Worm (Caenorhabditis elegans) whole organism, young adult: Measurements from ENCODE around the gene T01C4.8.

Experiments
- B0035.1 ChIP-seq: sonication (generic microtip); optimal IDR thresholded peaks from 2 replicates; lab custom pipeline; 2016; ENCODE audit warnings: missing genetic modification characterization, mild to moderate bottlenecking, missing compliant biosample characterization, missing genotype, missing genetic modification reagents
- B0261.1 ChIP-seq: sonication (generic microtip); optimal IDR thresholded peaks from 2 replicates; lab custom pipeline; 2016; ENCODE audit warnings: mild to moderate bottlenecking, missing genetic modification characterization, moderate library complexity, missing compliant biosample characterization
- C06A6.2 ChIP-seq: fragments of 200-800 bp; sonication (Bioruptor generic); conservative IDR thresholded peaks from 2 replicates; pipeline ENCODE4 v1.3.6; 2022; ENCODE audit warnings: missing genetic modification characterization, missing compliant biosample characterization
- F23B12.7 ChIP-seq: sonication (generic microtip); optimal IDR thresholded peaks from 2 replicates; lab custom pipeline; 2017; ENCODE audit warnings: missing genetic modification characterization, mild to moderate bottlenecking, missing compliant biosample characterization, antibody characterized with exemption, moderate library complexity; ENCODE audit not compliant: insufficient read depth
- F33H1.4 ChIP-seq: fragments of 200-800 bp; sonication (Bioruptor generic); IDR thresholded peaks from 2 replicates; pipeline ENCODE4 v1.3.6; 2022; ENCODE audit warnings: missing genetic modification reagents, missing genetic modification characterization, missing compliant biosample characterization
- F39B2.1 ChIP-seq: fragments of 200-800 bp; sonication (Bioruptor generic); IDR thresholded peaks from 2 replicates; pipeline ENCODE4 v1.3.6; 2022; ENCODE audit warnings: missing genetic modification reagents, missing genetic modification characterization, missing compliant biosample characterization
- K12H6.12 ChIP-seq: fragments of 200-800 bp; sonication (Bioruptor generic); optimal IDR thresholded peaks from 2 replicates; lab custom pipeline; 2018; ENCODE audit warnings: mild to moderate bottlenecking, missing genetic modification characterization, missing compliant biosample characterization
- akir-1 ChIP-seq: fragments of 200-800 bp; sonication (Bioruptor generic); optimal IDR thresholded peaks from 2 replicates; lab custom pipeline; 2018; ENCODE audit warnings: mild to moderate bottlenecking, missing genetic modification characterization, moderate library complexity, missing compliant biosample characterization
- ama-1 ChIP-seq, 3 experiments: fragments of 150-350 bp in 1 of 3; sonication (generic microtip) in 2 of 3; optimal IDR thresholded peaks; 2 replicates each; lab custom pipeline; 2014 to 2018; ENCODE audit warnings: missing biosample characterization in 2 of 3, missing genetic modification characterization in 2 of 3, missing genetic modification reagents in 2 of 3
- athp-1 ChIP-seq: sonication (generic microtip); optimal IDR thresholded peaks from 2 replicates; lab custom pipeline; 2017; ENCODE audit warnings: mild to moderate bottlenecking, missing genetic modification characterization, missing compliant biosample characterization
- bed-2 ChIP-seq: fragments of 200-800 bp; sonication (Bioruptor generic); IDR thresholded peaks from 2 replicates; pipeline ENCODE4 v1.3.6; 2022; ENCODE audit warnings: missing genetic modification reagents, missing genetic modification characterization, missing compliant biosample characterization
- ceh-79 ChIP-seq: sonication (generic microtip); optimal IDR thresholded peaks from 2 replicates; lab custom pipeline; 2017; ENCODE audit warnings: mild to moderate bottlenecking, missing genetic modification characterization, missing compliant biosample characterization
- chd-7 ChIP-seq: sonication (generic microtip); optimal IDR thresholded peaks from 2 replicates; lab custom pipeline; 2016; ENCODE audit warnings: mild to moderate bottlenecking, missing genetic modification characterization, moderate library complexity, missing compliant biosample characterization
- dpff-1 ChIP-seq: sonication (generic microtip); optimal IDR thresholded peaks from 2 replicates; lab custom pipeline; 2017; ENCODE audit warnings: mild to moderate bottlenecking, missing genetic modification characterization, missing compliant biosample characterization
- ets-4 ChIP-seq: fragments of 200-800 bp; sonication (Bioruptor generic); optimal IDR thresholded peaks from 2 replicates; lab custom pipeline; 2018; ENCODE audit warnings: mild to moderate bottlenecking, missing genetic modification characterization, missing compliant biosample characterization
- hmg-1.2 ChIP-seq: fragments of 200-800 bp; sonication (Bioruptor generic); IDR thresholded peaks from 2 replicates; pipeline ENCODE4 v1.3.6; 2022; ENCODE audit warnings: missing genetic modification reagents, missing genetic modification characterization, missing compliant biosample characterization
- hsf-1 ChIP-seq: fragments of 200-800 bp; sonication (Bioruptor generic); IDR thresholded peaks from 2 replicates; pipeline ENCODE4 v1.3.6; 2022; ENCODE audit warnings: missing genetic modification reagents, missing genetic modification characterization, missing compliant biosample characterization
- lin-40 ChIP-seq: sonication (generic microtip); optimal IDR thresholded peaks from 2 replicates; lab custom pipeline; 2016; ENCODE audit warnings: missing genetic modification characterization, mild to moderate bottlenecking, missing compliant biosample characterization, missing genotype, missing genetic modification reagents
- madf-8 ChIP-seq: fragments of 200-800 bp; sonication (Bioruptor generic); conservative IDR thresholded peaks from 2 replicates; pipeline ENCODE4 v1.3.6; 2022; ENCODE audit warnings: missing genetic modification reagents, missing genetic modification characterization, missing compliant biosample characterization
- mes-4 ChIP-seq: sonication (generic microtip); optimal IDR thresholded peaks from 2 replicates; lab custom pipeline; 2016; ENCODE audit warnings: missing genotype, missing genetic modification characterization, missing compliant biosample characterization
- nfya-1 ChIP-seq: sonication (generic microtip); optimal IDR thresholded peaks from 2 replicates; lab custom pipeline; 2017; ENCODE audit warnings: antibody characterized with exemption, missing compliant biosample characterization, missing genetic modification characterization, borderline replicate concordance; ENCODE audit not compliant: insufficient read depth
- nhr-179 ChIP-seq: sonication (generic microtip); optimal IDR thresholded peaks from 2 replicates; lab custom pipeline; 2016; ENCODE audit warnings: mild to moderate bottlenecking, missing genetic modification characterization, missing compliant biosample characterization
- nhr-90 ChIP-seq: sonication (generic microtip); optimal IDR thresholded peaks from 2 replicates; lab custom pipeline; 2016; ENCODE audit warnings: missing genotype, mild to moderate bottlenecking, missing genetic modification characterization, missing compliant biosample characterization
- pha-4 ChIP-seq: fragments of 150-350 bp; sonication (generic microtip); optimal IDR thresholded peaks from 2 replicates; lab custom pipeline; 2014; ENCODE audit warnings: missing biosample characterization, missing genetic modification reagents, missing genetic modification characterization
- rcor-1 ChIP-seq: fragments of 200-800 bp; sonication (Bioruptor generic); IDR thresholded peaks from 2 replicates; pipeline ENCODE4 v1.3.6; 2022; ENCODE audit warnings: missing genetic modification reagents, missing genetic modification characterization, missing compliant biosample characterization
- repo-1 ChIP-seq: sonication (generic microtip); optimal IDR thresholded peaks from 2 replicates; lab custom pipeline; 2017; ENCODE audit warnings: mild to moderate bottlenecking, missing genetic modification characterization, missing compliant biosample characterization
- sdz-38 ChIP-seq: sonication (generic microtip); optimal IDR thresholded peaks from 2 replicates; lab custom pipeline; 2016; ENCODE audit warnings: missing genotype, missing genetic modification characterization, missing compliant biosample characterization
- snpc-3.4 ChIP-seq: sonication (generic microtip); optimal IDR thresholded peaks from 2 replicates; lab custom pipeline; 2017; ENCODE audit warnings: missing genetic modification characterization, mild to moderate bottlenecking, missing compliant biosample characterization, antibody characterized with exemption, moderate library complexity, missing genotype, missing genetic modification reagents
- tbp1 ChIP-seq: fragments of 200-800 bp; sonication (Bioruptor generic); optimal IDR thresholded peaks from 2 replicates; lab custom pipeline; 2018; ENCODE audit warnings: mild to moderate bottlenecking, missing genetic modification characterization, missing compliant biosample characterization
- tlf-1 ChIP-seq: fragments of 200-800 bp; sonication (Bioruptor generic); optimal IDR thresholded peaks from 2 replicates; lab custom pipeline; 2018; ENCODE audit warnings: mild to moderate bottlenecking, missing genetic modification characterization, missing compliant biosample characterization
- xnd-1 ChIP-seq: sonication (generic microtip); optimal IDR thresholded peaks from 2 replicates; lab custom pipeline; 2016; ENCODE audit warnings: missing genotype, missing genetic modification reagents, missing genetic modification characterization, missing compliant biosample characterization
- zfh-2 ChIP-seq: fragments of 200-800 bp; sonication (Bioruptor generic); conservative IDR thresholded peaks from 2 replicates; pipeline ENCODE4 v1.3.6; 2022; ENCODE audit warnings: missing genetic modification reagents, missing genetic modification characterization, missing compliant biosample characterization
- zim-3 ChIP-seq: sonication (generic microtip); optimal IDR thresholded peaks from 2 replicates; lab custom pipeline; 2017; ENCODE audit warnings: mild to moderate bottlenecking, missing genetic modification characterization, moderate library complexity, missing compliant biosample characterization
- ztf-28 ChIP-seq: fragments of 200-800 bp; sonication (Bioruptor generic); IDR thresholded peaks from 2 replicates; pipeline ENCODE4 v1.3.6; 2022; ENCODE audit warnings: missing genetic modification reagents, missing genetic modification characterization, missing compliant biosample characterization

Gene T01C4.8

DNA sequence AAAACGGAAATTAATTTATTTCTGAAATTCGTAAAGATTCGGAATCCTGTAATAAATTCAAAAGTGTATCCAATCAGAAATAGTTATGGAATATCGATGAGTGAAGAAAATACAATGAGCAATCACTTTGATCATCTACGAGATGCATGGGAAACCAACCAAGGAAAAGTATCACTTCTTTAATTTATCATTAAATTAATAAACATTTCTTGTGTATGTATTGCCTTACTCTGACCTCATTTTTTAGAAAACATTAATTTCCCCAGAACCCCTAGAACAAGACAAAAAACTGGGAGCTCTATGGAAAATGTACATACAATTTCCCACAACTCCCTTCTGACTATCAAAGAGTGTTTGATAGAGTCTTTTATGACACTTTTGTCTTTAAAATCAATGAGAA lies 4.6 kb upstream of the T01C4.8 start, which contains the start of gene F10D2.16:
Gene F10D2.16, plus strand, starts transcription at position 301 of the 400 bp plus-strand sequence.
- TF ChIP-seq zim-3 (tag; lab: Kevin White, UChicago) (no peak), mes-4 (tag; lab: Kevin White, UChicago) (no peak), B0035.1 (tag; lab: Kevin White, UChicago) (no peak), ceh-79 (no peak), C06A6.2 (no peak), ama-1 (optimal IDR thresholded peaks at IDR 0.05; lab: Kevin White, UChicago) (no peak), ama-1 (GFP tag; optimal IDR thresholded peaks at IDR 0.05; lab: Kevin White, UChicago) (no peak), bed-2 (no peak), F39B2.1 (no peak), madf-8 (GFP tag; lab: Robert Waterston, UW) (no peak)

DNA sequence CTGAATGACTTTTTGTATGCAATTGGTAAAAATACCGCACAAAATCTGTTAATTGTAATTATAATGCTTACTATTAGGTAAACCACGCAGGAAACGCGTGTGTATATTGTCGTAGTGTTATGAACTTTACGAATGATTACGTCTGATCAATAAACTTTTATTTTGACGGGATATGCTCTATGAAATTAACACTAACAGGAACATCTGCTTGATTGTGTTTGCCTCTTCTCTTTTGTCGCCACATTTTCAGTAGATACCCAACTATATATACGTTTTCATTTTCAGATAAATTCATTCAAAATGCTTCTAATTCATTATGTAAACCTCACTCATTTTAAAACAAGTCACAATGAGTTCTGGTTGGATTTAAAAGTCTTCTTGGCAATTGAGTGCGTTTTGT lies 2.9 kb upstream of the T01C4.8 start, which contains the start of gene sre-10:
Gene sre-10, plus strand, starts transcription at position 301 of the 400 bp plus-strand sequence.
- no peak for TF ChIP-seq nfya-1

DNA sequence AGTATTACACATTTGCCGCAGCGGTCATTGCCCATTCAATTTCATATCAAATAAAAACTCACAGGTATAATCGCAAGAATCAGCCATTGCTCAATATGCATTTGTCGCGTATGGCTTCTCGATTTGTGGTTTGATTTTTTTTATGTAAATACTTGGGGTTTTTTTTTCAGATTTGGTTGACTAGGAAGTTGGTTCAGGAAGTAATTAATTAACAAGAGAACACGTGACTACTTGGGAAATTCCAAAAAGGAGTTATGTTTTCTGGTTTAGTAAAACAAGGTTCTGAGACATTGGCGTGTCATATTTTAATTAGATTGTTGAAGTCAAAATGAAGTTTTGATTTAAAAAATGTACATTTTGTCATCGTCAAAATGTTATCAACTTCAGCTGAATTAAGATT lies 1.6 kb upstream of the T01C4.8 start, which contains the start of gene srx-36:
Gene srx-36, minus strand, starts transcription at position 101 of the 400 bp plus-strand sequence.
- TF ChIP-seq pha-4 (tag; lab: Kevin White, UChicago) (no peak), ztf-28 (no peak), zfh-2 (no peak), nfya-1 (no peak), nhr-90 (tag; lab: Kevin White, UChicago) (no peak), dpff-1 (tag; lab: Kevin White, UChicago) (no peak), B0261.1 (tag; lab: Kevin White, UChicago) (no peak), F23B12.7 (tag; lab: Kevin White, UChicago) (no peak), lin-40 (tag; lab: Kevin White, UChicago) (no peak), nhr-179 (tag; lab: Kevin White, UChicago) (no peak), rcor-1 (GFP tag; lab: Robert Waterston, UW) (no peak), snpc-3.4 (tag; lab: Kevin White, UChicago) (no peak), hsf-1 (GFP tag; lab: Robert Waterston, UW) (no peak), ets-4 (GFP tag; lab: Kevin White, UChicago) (no peak)

DNA sequence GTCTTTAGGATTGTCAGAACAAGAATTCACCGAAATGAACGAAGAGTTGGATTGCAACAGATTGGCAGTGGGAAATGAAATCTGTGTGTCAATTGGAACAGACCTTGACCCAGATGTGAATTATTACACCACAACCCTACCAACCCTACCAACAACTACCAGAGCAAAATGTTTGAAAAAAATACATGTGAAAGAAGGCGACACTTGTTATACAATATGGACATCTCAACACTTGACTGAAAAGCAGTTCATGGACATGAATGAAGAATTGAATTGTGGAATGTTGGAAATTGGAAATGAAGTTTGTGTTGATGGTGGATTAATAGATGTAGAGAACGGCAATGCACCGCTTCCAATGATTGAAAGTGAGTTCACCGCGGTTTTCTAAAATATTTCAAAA lies 5.4 kb downstream of the T01C4.8 start:
- TF ChIP-seq hmg-1.2 (GFP tag; lab: Robert Waterston, UW) = no peak
- TF ChIP-seq chd-7 (tag; lab: Kevin White, UChicago) = no peak
- no peak for TF ChIP-seq xnd-1 (tag; lab: Kevin White, UChicago)
- no peak for TF ChIP-seq sdz-38 (tag; lab: Kevin White, UChicago)
- TF ChIP-seq repo-1 = no peak
- TF ChIP-seq tbp1 (GFP tag; lab: Kevin White, UChicago) = no peak
- TF ChIP-seq F33H1.4 (GFP tag; lab: Robert Waterston, UW) = no peak
- no peak for TF ChIP-seq akir-1 (GFP tag; lab: Kevin White, UChicago)
- TF ChIP-seq rcor-1 (GFP tag; lab: Robert Waterston, UW) = no peak
- TF ChIP-seq tlf-1 (GFP tag; lab: Kevin White, UChicago) = no peak
- TF ChIP-seq ets-4 (GFP tag; lab: Kevin White, UChicago) = no peak
- TF ChIP-seq K12H6.12 = no peak
- no peak for TF ChIP-seq athp-1 (tag; lab: Kevin White, UChicago)
